Fruit fly (Drosophila melanogaster) ovary, adult (tissue): Measurements from ENCODE around the gene Pvf2.

Experiments
- CG17801 ChIP-seq: fragments of 200-800 bp; optimal IDR thresholded peaks from 2 replicates; lab custom pipeline; 2019; ENCODE audit warnings: missing biosample characterization, mild to moderate bottlenecking, missing genetic modification characterization, moderate library complexity; ENCODE audit not compliant: partially characterized antibody

Pvf2 gene

DNA sequence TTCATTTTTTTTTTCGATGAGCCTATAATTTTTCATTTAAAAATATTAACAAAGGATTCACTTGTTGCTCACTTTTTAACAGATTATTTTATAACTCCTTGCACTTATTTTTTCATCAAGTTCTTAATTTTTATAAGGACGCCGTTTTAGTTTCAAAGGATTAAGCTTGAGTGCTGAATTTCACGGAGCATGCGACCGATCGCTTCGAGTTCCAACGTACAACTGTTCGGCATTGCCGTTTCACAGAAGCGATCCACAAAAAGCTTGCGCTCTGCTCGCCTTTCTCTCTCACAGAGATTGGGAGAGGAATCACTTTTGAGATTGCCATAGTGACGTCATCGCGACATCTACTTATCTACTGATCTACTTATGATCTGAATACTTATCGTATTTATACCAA is at the start of gene Pvf2:
TSS of gene Pvf2 (minus strand) at position 226 of the 400 bp plus-strand sequence.
- no peak for TF ChIP-seq CG17801 (GFP tag; lab: Kevin White, UChicago)

DNA sequence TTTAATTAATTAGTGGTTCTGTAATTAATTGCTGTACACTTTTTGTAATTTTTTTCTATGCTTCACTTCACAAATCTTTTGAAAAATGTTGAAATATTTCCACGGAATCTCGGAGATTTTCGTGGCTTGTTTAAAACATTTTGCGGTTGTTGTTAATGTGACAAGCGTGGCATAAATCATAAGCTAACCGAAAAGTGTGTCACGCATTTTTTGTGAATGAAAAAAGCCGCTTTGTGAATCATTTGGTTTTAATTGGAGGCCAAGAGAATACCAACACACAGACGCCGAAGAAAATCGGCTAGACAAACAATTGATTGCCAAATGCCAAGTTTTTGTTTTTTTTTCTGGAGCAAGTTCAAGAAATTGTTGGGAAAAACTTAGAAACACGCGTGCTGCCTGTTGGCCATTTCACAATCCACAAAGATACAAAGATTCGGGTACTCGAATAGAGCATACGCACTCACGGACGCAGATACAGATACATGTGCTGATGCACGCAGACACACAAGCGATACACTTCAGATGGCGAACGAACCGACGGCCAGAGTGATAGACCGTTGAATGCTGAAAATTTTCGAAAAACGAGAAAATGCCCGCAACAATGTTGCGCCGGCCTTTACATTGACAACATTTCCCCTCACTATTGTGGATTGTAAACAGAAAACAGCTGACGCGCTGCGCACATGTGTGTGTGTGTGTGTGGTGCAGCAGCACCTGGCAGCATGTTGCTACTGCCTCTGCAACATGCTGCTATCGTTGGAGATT is 49.3 kb upstream of the Pvf2 start:
- no peak for TF ChIP-seq CG17801 (GFP tag; lab: Kevin White, UChicago)

DNA sequence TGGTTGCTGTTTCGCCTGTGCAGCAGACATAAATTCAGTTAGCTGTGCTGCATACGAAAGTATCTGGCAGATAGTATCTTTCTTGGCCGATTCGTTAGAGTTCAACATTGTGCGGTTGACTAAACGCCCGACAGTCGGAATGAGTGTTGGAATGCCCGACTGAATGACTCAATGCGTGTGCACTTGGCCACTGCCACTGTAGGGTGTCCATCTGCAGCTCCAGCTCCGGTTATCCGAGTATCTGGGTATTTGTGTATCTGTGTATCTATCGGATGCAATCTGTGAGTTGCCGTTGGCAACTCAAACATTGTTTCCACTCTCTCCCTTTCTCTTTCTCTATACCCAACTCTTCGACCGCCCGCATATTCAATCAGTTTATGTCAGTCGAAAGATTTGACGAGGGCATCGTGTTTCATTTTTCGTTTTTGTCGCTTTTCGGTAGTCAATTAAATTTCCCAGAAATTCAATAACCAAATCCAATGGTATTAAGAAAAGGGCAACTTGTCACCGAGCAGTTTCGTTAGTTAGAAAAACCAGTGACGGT is 40.8 kb upstream of the Pvf2 start:
- TF ChIP-seq CG17801 (GFP tag; lab: Kevin White, UChicago): no peak

DNA sequence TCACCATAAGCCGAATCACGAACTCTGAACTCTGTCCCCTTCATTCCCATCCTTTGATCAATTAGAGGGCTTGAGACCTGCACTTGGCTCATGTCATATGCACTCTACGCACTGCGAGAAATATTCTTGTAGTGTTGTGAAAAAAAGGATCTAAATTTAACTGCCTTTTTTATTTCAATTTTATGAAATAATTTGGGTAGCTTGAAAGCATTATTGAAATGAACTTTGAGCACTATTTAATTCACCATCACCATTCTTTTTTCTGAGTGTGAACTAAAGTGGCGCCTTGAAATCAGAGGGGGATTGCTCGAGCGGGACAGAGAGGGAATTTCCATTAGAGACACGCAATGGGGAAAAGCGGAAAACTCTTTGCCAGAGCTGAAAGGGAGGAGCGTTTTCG is 39.3 kb upstream of the Pvf2 start:
- no peak for TF ChIP-seq CG17801 (GFP tag; lab: Kevin White, UChicago)

DNA sequence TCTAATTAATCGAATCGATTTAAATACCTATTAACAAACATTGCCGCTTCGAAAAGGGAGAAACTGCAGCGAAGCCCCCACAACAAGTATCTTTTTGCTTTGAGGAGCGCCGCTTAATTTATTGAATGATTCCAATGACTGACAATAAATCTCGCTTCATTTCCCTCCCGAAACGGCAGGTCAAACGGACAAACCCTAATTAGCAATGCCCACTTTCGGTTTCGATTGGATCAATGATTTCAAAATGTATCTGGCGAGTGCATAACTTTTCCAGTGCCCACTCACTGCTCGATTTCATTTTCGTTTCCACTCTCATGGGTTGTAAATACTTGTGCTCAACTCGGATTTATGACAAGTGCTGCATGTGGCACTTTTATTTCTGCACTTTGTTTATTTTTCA is 38.4 kb upstream of the Pvf2 start:
- TF ChIP-seq CG17801 (GFP tag; lab: Kevin White, UChicago): no peak

DNA sequence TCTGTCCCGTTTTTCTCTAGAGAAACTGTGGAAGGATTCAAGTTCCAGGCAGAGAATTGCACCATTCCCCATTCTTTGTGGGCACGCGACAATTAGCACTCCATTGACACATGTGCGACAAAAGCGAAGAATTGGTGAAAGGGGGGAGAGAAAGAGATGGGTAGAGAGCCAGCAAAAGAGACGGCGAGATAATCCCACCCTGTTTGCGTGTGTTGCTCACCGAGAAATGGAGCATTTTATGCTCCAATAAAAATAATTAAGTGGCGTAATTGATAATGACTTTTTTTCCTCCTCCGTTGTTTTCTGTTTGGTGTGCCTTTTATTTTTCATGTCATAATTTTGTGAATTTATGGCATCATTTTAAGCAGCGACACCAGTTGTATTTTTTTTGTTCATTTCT is 36.6 kb upstream of the Pvf2 start:
- TF ChIP-seq CG17801 (GFP tag; lab: Kevin White, UChicago): no peak

DNA sequence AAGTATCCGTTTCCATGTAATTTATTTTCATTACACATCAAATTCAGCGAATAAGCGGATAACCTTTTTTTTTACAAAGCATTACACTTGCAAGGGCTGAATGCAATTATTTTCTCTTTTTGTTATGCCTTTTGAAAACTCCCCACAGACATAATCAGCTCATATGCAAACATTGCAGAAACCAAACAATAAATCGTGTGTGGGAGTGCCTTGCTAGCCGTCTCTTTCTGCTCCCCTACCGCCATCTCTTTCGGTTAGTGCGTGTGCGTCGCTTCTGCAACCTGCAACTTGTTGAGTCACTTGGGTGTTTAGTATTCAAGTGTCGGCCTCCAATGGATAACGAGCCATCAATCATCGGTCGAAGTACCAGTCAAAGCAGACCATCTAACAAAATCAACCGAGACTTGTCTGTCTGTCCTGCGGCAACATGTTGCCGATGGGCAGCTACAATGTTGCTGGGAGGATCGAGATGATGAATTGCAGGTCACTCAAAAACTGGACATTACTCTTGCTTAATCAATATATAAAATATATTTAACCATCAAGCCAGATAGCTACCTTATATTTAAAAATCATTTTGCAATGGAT is 35.1 kb upstream of the Pvf2 start:
- no peak for TF ChIP-seq CG17801 (GFP tag; lab: Kevin White, UChicago)

DNA sequence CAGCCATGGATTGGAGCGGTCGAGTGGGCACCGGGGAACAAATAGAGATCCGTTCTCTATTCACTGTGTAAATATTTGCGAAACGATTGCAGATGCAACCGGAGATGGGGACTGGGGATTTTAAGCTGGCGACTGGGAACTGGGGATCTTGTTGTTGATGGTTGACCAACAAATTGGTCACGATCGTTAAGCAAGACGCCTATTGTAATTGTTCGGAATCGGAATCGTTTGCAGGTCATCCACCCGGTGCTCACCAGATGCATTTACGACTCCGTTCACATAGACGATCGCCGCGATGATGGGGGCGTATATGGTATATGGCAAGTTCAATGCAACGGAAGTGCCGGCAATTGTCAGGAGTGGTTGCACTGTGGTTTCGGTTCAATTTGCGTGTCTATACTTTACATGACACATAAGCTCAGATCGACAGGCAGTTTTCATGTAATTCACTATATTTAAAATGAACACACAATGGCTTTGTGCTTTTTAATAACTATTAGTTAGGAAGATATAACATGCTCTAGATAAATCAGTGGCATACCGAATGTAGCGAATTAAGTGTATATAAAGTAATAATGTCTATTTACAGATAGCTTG is 33.9 kb upstream of the Pvf2 start:
- TF ChIP-seq CG17801 (GFP tag; lab: Kevin White, UChicago): no peak

DNA sequence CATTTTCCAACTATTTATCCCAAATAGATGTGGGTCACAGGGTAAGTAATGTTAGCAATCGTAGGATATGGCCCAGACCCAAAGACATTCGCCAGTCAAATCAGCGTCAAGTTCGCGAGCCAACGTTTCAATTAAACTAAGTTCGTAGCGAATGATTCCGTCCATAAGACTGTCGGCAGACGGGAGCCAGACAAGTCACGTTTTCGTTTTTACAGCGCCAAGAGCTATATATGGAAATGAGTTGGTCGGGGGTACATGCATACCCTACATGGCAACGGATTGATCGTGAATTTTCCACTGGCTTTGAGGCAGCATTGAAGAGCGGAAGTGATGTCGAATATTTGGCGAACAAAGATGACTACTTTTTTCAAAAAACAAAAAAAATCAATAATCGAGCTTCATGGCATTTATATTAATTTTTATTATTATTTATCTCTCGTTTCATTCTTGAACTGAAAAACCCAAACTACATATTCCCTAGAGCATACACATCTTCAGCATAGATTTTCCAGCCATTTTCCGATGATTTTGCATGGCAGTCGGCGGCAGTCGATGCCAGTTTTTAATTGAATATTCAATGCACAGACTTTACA is 33.2 kb upstream of the Pvf2 start:
- no peak for TF ChIP-seq CG17801 (GFP tag; lab: Kevin White, UChicago)

DNA sequence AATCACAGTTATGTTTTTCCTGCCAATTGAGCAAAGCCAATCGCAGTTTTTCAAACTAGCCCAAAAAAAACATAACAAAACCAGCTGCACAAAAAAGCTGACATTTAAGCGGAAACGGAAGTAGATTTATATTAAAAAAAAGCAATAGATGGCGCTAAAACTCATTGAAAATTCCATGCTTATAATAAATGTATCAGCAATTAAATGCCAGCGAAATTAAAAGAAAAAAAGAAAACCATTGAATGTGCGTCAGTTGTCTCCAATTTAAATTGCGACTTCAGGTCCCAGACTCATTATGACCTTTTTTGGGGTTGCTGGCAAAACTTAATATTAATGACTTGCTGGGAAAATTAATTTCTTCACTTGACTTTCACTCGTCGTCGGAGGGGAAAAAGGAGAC is 29.7 kb upstream of the Pvf2 start:
- TF ChIP-seq CG17801 (GFP tag; lab: Kevin White, UChicago): no peak

DNA sequence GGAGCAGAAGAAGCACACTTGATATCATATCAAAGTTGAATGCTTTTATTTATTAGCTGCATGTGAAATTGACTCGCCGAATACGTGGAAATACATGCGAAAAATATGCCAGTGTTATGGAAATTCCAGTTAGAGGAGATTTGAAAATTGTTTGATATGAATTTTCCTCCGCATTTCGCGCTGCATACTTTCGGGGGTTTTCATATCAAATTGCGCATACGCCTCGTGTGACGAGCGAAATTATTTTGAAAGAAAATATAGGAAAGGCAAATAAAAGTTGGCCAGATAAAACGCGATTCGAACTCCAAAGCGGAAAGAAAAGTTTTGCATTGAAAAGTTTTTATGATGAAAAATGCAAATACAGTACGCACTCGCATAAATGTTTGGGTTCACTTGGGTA is 25.9 kb upstream of the Pvf2 start:
- TF ChIP-seq CG17801 (GFP tag; lab: Kevin White, UChicago): no peak

DNA sequence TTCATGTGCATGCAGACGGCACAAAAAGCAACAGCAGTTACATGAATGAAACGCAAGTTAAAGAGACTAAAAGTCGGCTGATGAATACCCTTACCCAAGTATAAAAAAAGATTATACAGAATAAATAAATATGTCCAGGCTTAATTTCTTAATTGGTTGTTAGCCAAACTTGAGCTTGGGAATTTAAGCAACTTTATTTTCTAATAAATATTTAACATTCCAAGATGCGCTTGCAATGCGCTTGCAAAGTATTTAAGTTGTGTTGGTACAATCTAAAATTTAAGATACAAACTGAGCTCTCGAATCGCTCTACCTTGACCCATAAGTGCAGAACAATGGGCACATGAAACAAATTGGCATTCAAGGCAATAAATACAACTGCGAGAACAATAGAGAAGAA is 23.5 kb upstream of the Pvf2 start:
- TF ChIP-seq CG17801 (GFP tag; lab: Kevin White, UChicago): no peak

DNA sequence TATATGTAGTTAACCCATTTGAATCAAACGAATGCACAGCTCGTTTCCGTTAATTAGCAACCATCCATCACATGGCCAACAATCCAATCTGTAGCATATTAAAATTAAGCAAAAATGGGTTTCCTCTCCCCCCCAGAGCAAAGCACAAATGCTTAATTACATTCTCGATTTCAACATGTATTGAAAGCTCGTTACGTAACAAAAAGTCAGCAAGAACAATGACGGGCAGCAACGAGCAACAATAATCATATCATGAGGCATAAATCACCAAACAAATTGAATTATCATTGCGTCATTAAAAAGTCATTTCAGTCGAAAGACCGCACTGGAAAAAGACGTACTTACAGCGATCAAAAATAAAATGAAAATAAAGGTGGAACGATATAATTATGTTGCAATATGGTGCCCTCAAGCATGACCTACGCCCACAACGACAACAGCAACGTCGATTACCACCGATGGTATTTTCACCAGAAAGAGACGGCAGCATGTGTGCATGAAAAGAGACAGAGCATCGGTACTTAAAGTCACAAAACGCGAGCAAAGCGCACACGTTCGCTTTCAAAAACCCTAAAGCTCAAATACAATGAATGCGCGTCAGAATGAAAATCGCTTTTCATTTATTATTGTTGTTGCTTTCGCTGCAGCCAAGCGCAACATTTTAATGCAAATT is 22.0 kb upstream of the Pvf2 start:
- no peak for TF ChIP-seq CG17801 (GFP tag; lab: Kevin White, UChicago)

DNA sequence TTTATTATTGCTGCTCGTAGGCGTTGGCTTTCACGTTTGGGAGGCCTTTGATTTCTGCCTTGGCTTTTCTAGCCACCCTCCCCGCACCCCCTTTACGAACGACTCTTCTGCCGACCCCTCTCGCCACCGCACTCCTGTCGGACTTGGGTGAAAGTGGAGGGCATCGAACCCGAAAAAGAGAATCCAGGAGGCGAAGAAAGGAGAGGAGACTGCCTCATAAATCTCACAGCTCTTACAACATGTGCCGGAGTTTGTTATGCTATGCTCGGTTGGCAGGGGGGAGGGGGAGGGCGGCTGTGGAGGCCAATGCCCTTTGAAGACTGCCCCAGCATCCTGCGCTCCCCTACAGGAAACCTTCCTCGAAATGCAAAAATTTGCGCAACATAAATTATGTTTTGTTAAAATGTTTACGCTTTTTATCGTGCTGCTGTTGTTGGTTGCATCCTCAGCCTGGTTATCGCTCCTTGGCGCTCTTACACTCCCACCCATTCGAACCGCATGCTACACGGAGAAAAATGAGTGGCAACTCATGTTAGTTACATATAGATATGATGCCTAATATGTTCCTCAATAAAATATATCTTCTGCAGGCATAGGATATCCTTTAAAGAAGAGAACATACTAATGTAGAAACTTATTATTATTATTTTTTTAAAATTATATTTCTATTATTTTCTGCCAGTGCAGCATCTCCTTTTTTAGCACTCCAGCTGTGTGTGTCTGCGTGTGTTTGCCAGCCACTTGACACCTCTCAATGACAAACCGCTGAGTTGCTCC is 19.9 kb upstream of the Pvf2 start:
- TF ChIP-seq CG17801 (GFP tag; lab: Kevin White, UChicago): no peak
